Worm (Caenorhabditis elegans) whole organism, late embryonic: ENCODE data around the gene vps-52.

Experiments
- F13H6.1 ChIP-seq: sonication (generic microtip); optimal IDR thresholded peaks from 2 replicates; lab custom pipeline; 2016; ENCODE audit warnings: missing genetic modification characterization, missing compliant biosample characterization
- K09A11.1 ChIP-seq: sonication (generic microtip); optimal IDR thresholded peaks from 2 replicates; lab custom pipeline; 2017; ENCODE audit warnings: antibody characterized with exemption, mild to moderate bottlenecking, missing genetic modification characterization, missing compliant biosample characterization; ENCODE audit not compliant: insufficient read depth
- ceh-31 ChIP-seq: sonication (generic microtip); optimal IDR thresholded peaks from 2 replicates; lab custom pipeline; 2016; ENCODE audit warnings: missing genetic modification characterization, missing compliant biosample characterization
- ceh-9 ChIP-seq: sonication (generic microtip); optimal IDR thresholded peaks from 2 replicates; lab custom pipeline; 2016; ENCODE audit warnings: mild to moderate bottlenecking, missing genetic modification characterization, inconsistent platforms, missing compliant biosample characterization
- dve-1 ChIP-seq: sonication (generic microtip); optimal IDR thresholded peaks from 2 replicates; lab custom pipeline; 2017; ENCODE audit warnings: antibody characterized with exemption, mild to moderate bottlenecking, missing genetic modification characterization, missing compliant biosample characterization
- hlh-30 ChIP-seq: sonication (generic microtip); optimal IDR thresholded peaks from 2 replicates; lab custom pipeline; 2017; ENCODE audit warnings: antibody characterized with exemption, missing genetic modification characterization, missing compliant biosample characterization; ENCODE audit not compliant: insufficient read depth
- hlh-6 ChIP-seq: sonication (generic microtip); optimal IDR thresholded peaks from 2 replicates; lab custom pipeline; 2016; ENCODE audit warnings: missing genotype, missing genetic modification characterization, missing compliant biosample characterization
- lin-11 ChIP-seq: fragments of 200-800 bp; sonication (Bioruptor generic); optimal IDR thresholded peaks from 2 replicates; lab custom pipeline; 2018; ENCODE audit warnings: mild to moderate bottlenecking, missing genetic modification characterization, missing compliant biosample characterization
- odd-2 ChIP-seq: sonication (generic microtip); optimal IDR thresholded peaks from 2 replicates; lab custom pipeline; 2017; ENCODE audit warnings: antibody characterized with exemption, mild to moderate bottlenecking, missing genetic modification characterization, missing compliant biosample characterization
- sox-2 ChIP-seq: fragments of 200-800 bp; sonication (Bioruptor generic); IDR thresholded peaks from 2 replicates; pipeline ENCODE4 v1.3.6; 2022; ENCODE audit warnings: missing genetic modification reagents, missing genetic modification characterization, missing compliant biosample characterization
- unc-55 ChIP-seq: sonication (generic microtip); optimal IDR thresholded peaks from 2 replicates; lab custom pipeline; 2017; ENCODE audit warnings: missing biosample characterization, missing genetic modification reagents, missing genetic modification characterization

DNA sequence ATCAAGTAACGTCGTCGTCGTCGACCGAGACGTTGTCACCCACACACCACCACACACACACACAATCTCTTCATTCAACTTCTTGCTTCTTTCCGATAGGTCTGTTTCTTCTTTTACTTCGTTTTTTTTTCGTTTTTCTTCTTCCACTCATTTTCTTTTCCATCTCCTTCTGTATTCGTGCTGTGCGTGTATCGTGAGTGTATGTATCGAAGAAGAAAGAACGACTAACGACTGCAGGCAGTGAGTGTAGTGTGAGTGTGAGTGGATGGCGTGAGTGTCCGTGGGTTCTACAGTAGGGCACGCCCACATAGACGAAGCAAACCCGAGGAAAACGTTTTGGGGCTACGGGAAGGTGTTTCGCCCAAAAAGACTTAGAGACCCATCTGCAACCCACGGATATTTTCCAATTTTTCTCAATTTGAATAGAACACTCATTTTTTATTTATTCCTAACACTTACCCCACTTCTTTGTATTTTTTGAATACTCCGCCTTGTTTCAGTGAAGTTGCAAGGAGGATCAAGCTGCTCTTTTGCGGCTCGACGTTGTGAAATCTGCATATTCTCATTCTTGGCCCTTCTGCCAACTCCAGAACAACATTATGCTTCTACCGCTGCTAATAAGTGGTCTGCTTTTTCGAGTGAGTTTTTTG lies 20.6 kb downstream of the vps-52 start, which contains the start of gene adt-2:
- TF ChIP-seq unc-55 (no peak), ceh-31 (tag; lab: Kevin White, UChicago) (no peak), lin-11 (tag; lab: Kevin White, UChicago) (no peak), ceh-9 (tag; lab: Kevin White, UChicago) (no peak), hlh-6 (tag; lab: Kevin White, UChicago) (no peak), sox-2 (no peak), hlh-30 (tag; lab: Kevin White, UChicago) (no peak), K09A11.1 (tag; lab: Kevin White, UChicago) (no peak), F13H6.1 (tag; lab: Kevin White, UChicago) (no peak), odd-2 (tag; lab: Kevin White, UChicago) (no peak), dve-1 (tag; lab: Kevin White, UChicago) (no peak)
